Worm (Caenorhabditis elegans) whole organism, late embryonic: ENCODE data around the gene glb-32.

Experiments
- K09A11.1 ChIP-seq: sonication (generic microtip); optimal IDR thresholded peaks from 2 replicates; lab custom pipeline; 2017; ENCODE audit warnings: antibody characterized with exemption, mild to moderate bottlenecking, missing genetic modification characterization, missing compliant biosample characterization; ENCODE audit not compliant: insufficient read depth
- ceh-34 ChIP-seq: sonication (generic microtip); optimal IDR thresholded peaks from 2 replicates; lab custom pipeline; 2016; ENCODE audit warnings: mild to moderate bottlenecking, missing genetic modification characterization, missing compliant biosample characterization
- ceh-48 ChIP-seq: sonication (generic microtip); optimal IDR thresholded peaks from 2 replicates; lab custom pipeline; 2016; ENCODE audit warnings: missing genetic modification characterization, inconsistent platforms, missing compliant biosample characterization
- eyg-1 ChIP-seq: sonication (generic microtip); optimal IDR thresholded peaks from 2 replicates; lab custom pipeline; 2016; ENCODE audit warnings: missing genotype, missing genetic modification characterization, missing compliant biosample characterization
- fkh-10 ChIP-seq: fragments of 150-350 bp; optimal IDR thresholded peaks from 2 replicates; lab custom pipeline; 2014; ENCODE audit warnings: missing biosample characterization, missing genetic modification reagents, missing genetic modification characterization
- hlh-8 ChIP-seq: sonication (generic microtip); optimal IDR thresholded peaks from 2 replicates; lab custom pipeline; 2016; ENCODE audit warnings: missing genotype, missing genetic modification characterization, missing compliant biosample characterization
- nfya-1 ChIP-seq: sonication (generic microtip); optimal IDR thresholded peaks from 2 replicates; lab custom pipeline; 2017; ENCODE audit warnings: missing genetic modification characterization, mild to moderate bottlenecking, missing compliant biosample characterization, antibody characterized with exemption, moderate library complexity
- ref-2 ChIP-seq: sonication (generic microtip); optimal IDR thresholded peaks from 2 replicates; lab custom pipeline; 2016; ENCODE audit warnings: missing genetic modification characterization, missing compliant biosample characterization
- unc-3 ChIP-seq, 2 experiments: fragments of 200-800 bp in 1 of 2; sonication (Bioruptor generic) in 1 of 2; sonication (generic microtip) in 1 of 2; conservative IDR thresholded peaks in 1 of 2; optimal IDR thresholded peaks in 1 of 2; 2 replicates each; pipeline versions ENCODE4 v1.3.6 to Lab custom; 2016 to 2022; ENCODE audit warnings: missing compliant biosample characterization in 2 of 2, missing genetic modification characterization in 2 of 2, missing genetic modification reagents in 1 of 2
- unc-55 ChIP-seq: sonication (generic microtip); optimal IDR thresholded peaks from 2 replicates; lab custom pipeline; 2017; ENCODE audit warnings: missing biosample characterization, missing genetic modification reagents, missing genetic modification characterization
- unc-86 ChIP-seq: sonication (generic microtip); optimal IDR thresholded peaks from 2 replicates; lab custom pipeline; 2016; ENCODE audit warnings: missing genetic modification characterization, missing compliant biosample characterization

Gene glb-32

ce11 chrV:5039559-5039958 is 49.8 kb downstream of the glb-32 start, which contains the start of gene K11D12.11:
Gene K11D12.11 (minus strand): TSS chrV:5039600.
- TF ChIP-seq ceh-34 = no peak
- TF ChIP-seq unc-55 (GFP tag; lab: Kevin White, UChicago) = no peak
- no peak for TF ChIP-seq unc-3 (GFP tag; conservative IDR thresholded peaks at IDR 0.05; lab: Robert Waterston, UW)
- no peak for TF ChIP-seq unc-3 (tag; optimal IDR thresholded peaks at IDR 0.05; lab: Kevin White, UChicago)
- TF ChIP-seq hlh-8 (tag; lab: Kevin White, UChicago) = peak; percentile 75
- TF ChIP-seq ceh-48 (tag; lab: Kevin White, UChicago) = no peak

DNA sequence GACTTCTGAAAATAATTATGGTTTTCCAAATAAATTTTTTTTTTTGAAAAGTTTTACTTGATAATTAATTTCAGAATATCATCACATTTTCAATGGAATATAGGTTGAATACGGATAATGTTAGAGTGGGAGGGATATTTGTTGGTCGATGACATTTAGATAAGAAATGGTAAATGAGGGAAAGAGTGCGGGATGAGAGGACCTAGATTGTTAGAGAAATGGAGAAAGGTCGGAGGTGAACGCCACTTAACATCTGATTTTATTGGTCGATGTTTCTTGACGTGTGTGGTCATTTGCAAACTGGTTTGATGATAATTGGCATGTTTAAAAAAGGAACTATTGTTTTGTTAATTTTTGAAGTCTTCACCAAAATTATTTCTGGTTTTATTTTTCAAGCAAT is 50.9 kb downstream of the glb-32 start:
- TF ChIP-seq K09A11.1 (tag; lab: Kevin White, UChicago) (no peak), nfya-1 (no peak), fkh-10 (GFP tag; lab: Kevin White, UChicago) (no peak), unc-86 (no peak), ref-2 (tag; lab: Kevin White, UChicago) (no peak), unc-3 (GFP tag; conservative IDR thresholded peaks at IDR 0.05; lab: Robert Waterston, UW) (no peak), unc-3 (tag; optimal IDR thresholded peaks at IDR 0.05; lab: Kevin White, UChicago) (no peak), eyg-1 (tag; lab: Kevin White, UChicago) (no peak)
